Fruit fly (Drosophila melanogaster) whole organism: ENCODE measurements around the gene Sec13.

Experiments
- CG8478 ChIP-seq: fragments of >200 bp; optimal IDR thresholded peaks from 2 replicates; lab custom pipeline; 2018; ENCODE audit warnings: inconsistent platforms
- Dll ChIP-seq: fragments of >200 bp; optimal IDR thresholded peaks from 2 replicates; lab custom pipeline; 2017
- EcR ChIP-seq, 2 experiments: fragments of >200 bp; optimal IDR thresholded peaks; 2 replicates each; lab custom pipeline; 2017; ENCODE audit warnings: missing biosample characterization in 2 of 2, missing genetic modification characterization in 2 of 2, missing genetic modification reagents in 2 of 2
- pan ChIP-seq: fragments of >200 bp; optimal IDR thresholded peaks from 2 replicates; lab custom pipeline; 2017
- psq ChIP-seq: fragments of >200 bp; optimal IDR thresholded peaks from 2 replicates; lab custom pipeline; 2017
- usp ChIP-seq: fragments of >200 bp; optimal IDR thresholded peaks from 2 replicates; lab custom pipeline; 2017; ENCODE audit warnings: missing biosample characterization, missing genetic modification characterization, mixed read lengths

Gene Sec13

DNA sequence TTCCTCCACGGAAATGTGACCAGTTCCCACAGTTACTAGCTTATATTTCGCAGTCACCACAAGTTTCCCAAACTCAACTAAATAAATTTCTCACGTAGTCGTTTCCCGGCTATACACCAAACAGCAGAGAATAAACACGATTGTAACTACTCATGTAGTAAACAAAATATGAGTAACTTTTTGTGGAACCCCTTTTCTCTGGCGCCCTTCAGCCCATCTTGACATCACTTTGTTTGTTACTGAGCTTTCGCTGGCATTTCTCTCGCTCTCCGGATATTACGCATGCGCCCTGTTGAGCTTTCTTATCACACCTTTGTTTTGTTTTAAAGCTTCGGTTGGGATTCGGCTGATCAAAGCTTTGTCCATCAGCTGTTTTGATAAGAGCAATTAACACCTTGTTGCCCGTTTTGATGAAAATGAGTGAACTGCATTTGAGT, 30.0 kb downstream of the Sec13 start:
- no peak for TF ChIP-seq EcR (GFP tag; optimal IDR thresholded peaks at IDR 0.05; lab: Kevin White, UChicago)
- TF ChIP-seq psq (lab: Kevin White, UChicago): no peak
- no peak for TF ChIP-seq usp (GFP tag; lab: Kevin White, UChicago)
- no peak for TF ChIP-seq Dll
- no peak for TF ChIP-seq CG8478 (lab: Kevin White, UChicago)
- TF ChIP-seq pan: no peak

- TF ChIP-seq EcR (GFP tag; optimal IDR thresholded peaks at IDR 0.05; lab: Kevin White, UChicago) (no peak), psq (lab: Kevin White, UChicago) (no peak), usp (GFP tag; lab: Kevin White, UChicago) (no peak), CG8478 (lab: Kevin White, UChicago) (no peak), Dll (no peak), pan (no peak)
Measured at dm6 chr3R:23386907-23387306, 30.8 kb downstream of the Sec13 start.

- TF ChIP-seq EcR (GFP tag; optimal IDR thresholded peaks at IDR 0.05; lab: Kevin White, UChicago) (no peak), Dll (no peak), pan (no peak), psq (lab: Kevin White, UChicago) (no peak), usp (GFP tag; lab: Kevin White, UChicago) (no peak), CG8478 (lab: Kevin White, UChicago) (no peak)
Measured at dm6 chr3R:23388798-23389197, 32.7 kb downstream of the Sec13 start, which contains the start of gene CG31515. Gene CG31515 (minus strand): TSS chr3R:23388898.

- TF ChIP-seq EcR (GFP tag; optimal IDR thresholded peaks at IDR 0.05; lab: Kevin White, UChicago) (no peak), Dll (no peak), usp (GFP tag; lab: Kevin White, UChicago) (no peak), pan (no peak), CG8478 (lab: Kevin White, UChicago) (no peak), psq (lab: Kevin White, UChicago) (no peak)
Measured at dm6 chr3R:23390769-23391309, 34.8 kb downstream of the Sec13 start.

DNA sequence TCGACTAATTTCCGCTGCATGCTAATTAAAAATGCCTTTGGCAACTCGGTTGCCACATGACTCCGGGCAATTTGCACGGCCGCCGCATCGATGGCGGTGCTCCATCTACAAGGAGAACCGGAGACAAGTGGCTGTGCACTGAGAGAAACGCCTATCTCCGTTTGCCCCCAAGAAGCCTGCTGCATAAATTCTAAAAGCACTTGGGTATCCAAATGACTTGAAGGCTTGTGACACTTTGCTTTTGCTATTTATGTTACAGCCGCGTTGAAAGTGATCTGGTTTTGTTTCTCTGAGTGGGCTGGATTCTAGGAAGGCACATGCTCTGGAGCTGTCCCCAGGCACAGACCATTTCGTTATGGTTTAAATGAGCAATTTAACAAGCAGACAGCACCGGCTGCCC, 36.2 kb downstream of the Sec13 start:
- TF ChIP-seq Dll (no peak), CG8478 (lab: Kevin White, UChicago) (no peak), usp (GFP tag; lab: Kevin White, UChicago) (no peak), pan (no peak), EcR (GFP tag; optimal IDR thresholded peaks at IDR 0.05; lab: Kevin White, UChicago) (no peak), psq (lab: Kevin White, UChicago) (no peak)

DNA sequence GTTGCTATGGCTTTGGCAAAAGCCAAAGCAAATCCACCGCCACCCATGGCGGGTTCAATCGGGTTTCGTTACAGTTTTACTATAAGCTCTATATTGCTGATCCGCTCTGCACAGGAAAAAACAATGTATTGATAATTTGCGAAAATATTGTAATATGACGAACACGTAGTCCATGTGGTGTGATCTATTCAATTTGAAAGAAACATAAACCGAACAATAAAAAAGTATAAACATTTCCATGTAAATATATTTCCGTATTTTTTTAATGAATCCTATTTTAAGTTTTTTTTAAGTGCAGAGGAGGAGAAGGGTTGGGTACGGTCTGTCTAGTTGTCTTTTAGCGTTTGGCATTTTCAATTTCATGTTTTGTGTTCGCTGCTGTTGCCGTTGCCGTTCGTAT, 37.4 kb downstream of the Sec13 start:
- TF ChIP-seq Dll: no peak
- no peak for TF ChIP-seq CG8478 (lab: Kevin White, UChicago)
- no peak for TF ChIP-seq pan
- TF ChIP-seq usp (GFP tag; lab: Kevin White, UChicago): no peak
- no peak for TF ChIP-seq EcR (GFP tag; optimal IDR thresholded peaks at IDR 0.05; lab: Kevin White, UChicago)
- no peak for TF ChIP-seq psq (lab: Kevin White, UChicago)

DNA sequence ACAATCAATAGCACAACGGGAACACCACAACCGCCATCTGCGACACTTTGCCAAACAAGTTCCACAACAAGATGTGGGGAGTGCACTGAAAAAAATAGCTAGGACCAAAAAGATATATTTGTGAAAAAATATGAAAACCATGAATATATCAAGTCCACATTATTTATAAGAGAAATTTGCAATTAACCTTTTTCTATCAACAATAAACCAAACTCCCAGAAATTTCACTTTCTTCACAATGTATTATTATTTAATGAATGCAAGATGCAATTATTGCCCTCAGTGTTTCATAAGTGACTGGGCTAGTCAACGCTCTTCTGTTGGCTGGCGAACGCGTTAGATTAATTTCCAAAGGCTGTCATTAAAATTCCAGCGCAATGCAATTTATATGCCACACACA, 39.6 kb downstream of the Sec13 start:
- TF ChIP-seq usp (GFP tag; lab: Kevin White, UChicago) (no peak), CG8478 (lab: Kevin White, UChicago) (no peak), Dll (no peak)

DNA sequence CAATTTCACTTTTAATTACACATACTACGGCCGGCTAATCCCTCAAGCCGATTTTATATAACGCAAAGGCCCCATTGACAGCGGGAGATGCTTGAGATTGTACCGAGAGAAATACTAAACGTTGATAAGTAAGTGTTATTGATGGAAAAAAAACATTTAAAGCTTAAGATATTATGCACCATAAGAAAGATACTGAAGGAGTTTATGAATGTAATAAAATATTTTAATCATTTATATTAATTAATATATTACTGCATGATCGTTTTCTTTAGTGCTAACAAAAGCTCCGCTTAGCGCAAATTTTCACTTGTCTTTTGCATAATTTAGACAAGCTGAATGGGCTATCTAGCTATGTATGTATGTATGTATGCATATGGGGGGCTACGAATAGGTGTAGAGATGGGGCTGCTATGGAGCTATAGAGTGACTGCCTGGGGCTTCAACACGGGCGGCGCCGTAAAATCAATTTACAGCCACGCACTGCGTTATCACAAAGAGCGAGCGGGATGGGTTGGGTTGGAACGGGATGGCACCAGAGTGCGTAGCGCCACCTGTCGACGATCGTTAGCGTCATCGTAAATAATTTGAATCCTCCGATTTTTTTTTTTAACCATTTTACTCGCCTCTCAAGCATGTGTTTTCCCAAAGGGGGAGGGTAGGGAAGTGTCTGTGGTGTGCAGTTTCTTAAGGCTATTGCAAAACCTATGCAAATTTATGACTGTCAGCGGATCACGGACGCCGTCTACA, 40.6 kb downstream of the Sec13 start:
- no peak for TF ChIP-seq Dll
- TF ChIP-seq usp (GFP tag; lab: Kevin White, UChicago): no peak
- no peak for TF ChIP-seq psq (lab: Kevin White, UChicago)

DNA sequence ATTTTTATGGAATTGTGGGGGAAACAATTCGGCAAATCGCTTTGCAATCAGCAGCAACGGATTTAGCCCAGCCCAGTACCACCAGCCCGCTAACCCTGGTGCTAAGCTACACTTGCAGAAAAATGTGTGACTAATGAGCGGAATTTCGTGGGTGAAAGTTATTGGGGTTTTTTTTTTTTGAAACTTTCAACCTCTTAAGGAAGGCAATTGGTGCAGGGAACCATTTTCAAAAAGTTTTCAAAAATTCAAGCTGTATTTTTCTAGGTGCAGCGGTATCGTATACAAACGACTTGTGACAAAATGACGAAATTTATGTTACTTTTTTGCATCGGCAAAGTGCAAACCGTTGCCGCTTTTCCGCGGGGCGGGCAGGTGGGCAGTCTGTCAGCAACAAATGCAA, 42.9 kb downstream of the Sec13 start:
- TF ChIP-seq Dll (no peak), usp (GFP tag; lab: Kevin White, UChicago) (no peak)

dm6 chr3R:23399679-23400078, 43.6 kb downstream of the Sec13 start:
- no peak for TF ChIP-seq pan
- TF ChIP-seq EcR (GFP tag; optimal IDR thresholded peaks at IDR 0.05; lab: Kevin White, UChicago): no peak
- no peak for TF ChIP-seq usp (GFP tag; lab: Kevin White, UChicago)
- no peak for TF ChIP-seq psq (lab: Kevin White, UChicago)
- no peak for TF ChIP-seq Dll
- TF ChIP-seq CG8478 (lab: Kevin White, UChicago): no peak

- no peak for TF ChIP-seq Dll
- TF ChIP-seq CG8478 (lab: Kevin White, UChicago): no peak
- no peak for TF ChIP-seq usp (GFP tag; lab: Kevin White, UChicago)
- TF ChIP-seq pan: no peak
- TF ChIP-seq EcR (GFP tag; optimal IDR thresholded peaks at IDR 0.05; lab: Kevin White, UChicago): no peak
- TF ChIP-seq psq (lab: Kevin White, UChicago): no peak
Measured at dm6 chr3R:23401519-23401918, 45.4 kb downstream of the Sec13 start.

DNA sequence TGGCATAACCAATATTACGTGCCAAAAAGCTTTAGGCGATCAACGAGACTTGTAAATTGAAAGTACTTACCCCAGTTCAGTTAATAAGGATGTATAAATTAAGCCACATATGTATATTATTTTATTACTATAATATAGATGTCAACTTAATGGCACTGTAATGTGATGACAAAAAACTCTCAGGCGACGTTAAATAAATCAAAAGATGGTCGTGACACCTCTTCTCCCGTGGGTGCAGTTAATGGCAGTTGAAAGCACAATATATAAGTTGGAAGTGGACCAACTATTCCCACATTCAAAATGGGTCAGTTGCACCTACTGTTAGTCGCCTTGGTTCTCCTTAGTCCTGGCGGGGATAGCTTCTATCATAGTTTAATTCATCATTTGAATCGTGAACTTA, 46.4 kb downstream of the Sec13 start, which contains the start of gene Ir94d:
TSS of gene Ir94d (plus strand) at position 301 of the 400 bp plus-strand sequence.
- TF ChIP-seq pan (no peak), CG8478 (lab: Kevin White, UChicago) (no peak), Dll (no peak), psq (lab: Kevin White, UChicago) (no peak), EcR (GFP tag; optimal IDR thresholded peaks at IDR 0.05; lab: Kevin White, UChicago) (no peak), usp (GFP tag; lab: Kevin White, UChicago) (no peak)
